Fruit fly (Drosophila melanogaster) S2 (cell line): Measurements from ENCODE around the gene SREBP.

Source experiments
- CG8478 ChIP-seq: fragments of >200 bp; optimal IDR thresholded peaks from 2 replicates; lab custom pipeline; 2018
- CTCF ChIP-seq, 2 experiments: fragments of >200 bp; optimal IDR thresholded peaks; 2 replicates each; lab custom pipeline; 2018

SREBP gene

dm6 chr3L:19845047-19845906, 51.5 kb downstream of the SREBP start, which contains the start of gene Papss:
Gene Papss, plus strand, starts transcription at chr3L:19845293.
- no peak for TF ChIP-seq CTCF (optimal IDR thresholded peaks at IDR 0.05; lab: Kevin White, UChicago)
- no peak for TF ChIP-seq CG8478

dm6 chr3L:19845907-19846301, 52.2 kb downstream of the SREBP start:
- TF ChIP-seq CTCF (optimal IDR thresholded peaks at IDR 0.05; lab: Kevin White, UChicago), result no peak
- no peak for TF ChIP-seq CG8478

dm6 chr3L:19846960-19847359, 53.2 kb downstream of the SREBP start:
- TF ChIP-seq CTCF (optimal IDR thresholded peaks at IDR 0.05; lab: Kevin White, UChicago), result no peak
- no peak for TF ChIP-seq CG8478

dm6 chr3L:19848080-19848479, 54.3 kb downstream of the SREBP start:
- TF ChIP-seq CTCF (optimal IDR thresholded peaks at IDR 0.05; lab: Kevin White, UChicago), result no peak
- no peak for TF ChIP-seq CG8478
